Fruit fly (Drosophila melanogaster) S2 (cell line): ENCODE results near the gene Pkg21D.

Experiments
- CG8478 ChIP-seq: fragments of >200 bp; optimal IDR thresholded peaks from 2 replicates; lab custom pipeline; 2018
- CTCF ChIP-seq, 2 experiments: fragments of >200 bp; optimal IDR thresholded peaks; 2 replicates each; lab custom pipeline; 2018

DNA sequence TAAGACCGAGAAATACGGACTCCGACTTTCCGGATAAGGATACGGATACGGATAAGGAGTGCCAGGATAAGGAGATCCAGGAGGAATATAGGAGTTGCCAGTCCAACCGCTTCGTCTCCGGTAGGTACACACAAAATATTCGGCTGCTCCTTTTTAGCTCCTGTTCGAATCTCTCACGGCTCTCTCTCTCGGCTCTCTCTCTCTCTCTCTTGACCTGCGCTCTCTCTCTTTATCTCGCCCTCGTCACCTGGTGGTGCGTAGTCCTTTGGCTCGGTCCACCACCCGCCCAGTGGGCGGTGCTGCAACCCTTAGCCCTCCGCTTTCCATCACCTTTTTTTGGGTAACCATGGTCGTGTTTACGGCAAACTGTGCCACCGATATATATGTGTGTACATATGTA is 35.8 kb upstream of the Pkg21D start:
- TF ChIP-seq CTCF (optimal IDR thresholded peaks at IDR 0.05; lab: Kevin White, UChicago) (no peak), CG8478 (lab: Kevin White, UChicago) (no peak)
